Worm (Caenorhabditis elegans) whole organism, late embryonic: Measurements from ENCODE around the gene cyp-35B3.

ENCODE experiments used
- F13H6.1 ChIP-seq: sonication (generic microtip); optimal IDR thresholded peaks from 2 replicates; lab custom pipeline; 2016; ENCODE audit warnings: missing genetic modification characterization, missing compliant biosample characterization
- hlh-6 ChIP-seq: sonication (generic microtip); optimal IDR thresholded peaks from 2 replicates; lab custom pipeline; 2016; ENCODE audit warnings: missing genotype, missing genetic modification characterization, missing compliant biosample characterization
- nhr-232 ChIP-seq: sonication (generic microtip); optimal IDR thresholded peaks from 2 replicates; lab custom pipeline; 2016; ENCODE audit warnings: missing genetic modification characterization, missing compliant biosample characterization
- pax-1 ChIP-seq: fragments of 150-350 bp; optimal IDR thresholded peaks from 2 replicates; lab custom pipeline; 2014; ENCODE audit warnings: missing biosample characterization, missing genetic modification characterization
- ref-2 ChIP-seq: sonication (generic microtip); optimal IDR thresholded peaks from 2 replicates; lab custom pipeline; 2016; ENCODE audit warnings: missing genetic modification characterization, missing compliant biosample characterization
- sdc-2 ChIP-seq: sonication (generic microtip); optimal IDR thresholded peaks from 2 replicates; lab custom pipeline; 2016; ENCODE audit warnings: missing genotype, missing genetic modification characterization, missing compliant biosample characterization
- ttx-3 ChIP-seq: sonication (generic microtip); optimal IDR thresholded peaks from 2 replicates; lab custom pipeline; 2016; ENCODE audit warnings: missing genetic modification reagents, missing genetic modification characterization, missing compliant biosample characterization
- ztf-16 ChIP-seq: sonication (generic microtip); optimal IDR thresholded peaks from 2 replicates; lab custom pipeline; 2017; ENCODE audit warnings: missing genetic modification characterization, missing compliant biosample characterization

DNA sequence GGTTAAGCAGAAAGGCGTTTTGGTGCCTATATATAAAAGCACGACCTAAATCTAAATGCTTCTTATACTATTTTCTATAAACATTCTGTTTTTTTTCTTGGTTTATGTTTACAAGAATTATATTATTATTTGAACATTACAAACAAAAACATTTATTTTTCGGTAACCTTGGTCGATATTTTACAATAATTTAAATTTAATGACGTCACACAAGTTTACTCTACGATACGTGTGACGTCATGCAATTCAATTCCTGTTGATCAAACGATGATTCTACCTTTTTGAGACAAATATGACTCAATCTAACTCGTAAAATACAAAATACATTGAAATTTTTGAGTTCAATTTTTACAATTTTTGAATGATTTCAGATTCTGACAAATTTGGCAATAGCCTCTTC is 49.1 kb upstream of the cyp-35B3 start:
- TF ChIP-seq ref-2 (no peak), F13H6.1 (no peak), ztf-16 (no peak), ttx-3 (tag; lab: Kevin White, UChicago) (no peak), pax-1 (tag; lab: Kevin White, UChicago) (no peak), hlh-6 (tag; lab: Kevin White, UChicago) (no peak), nhr-232 (tag; lab: Kevin White, UChicago) (no peak), sdc-2 (tag; lab: Kevin White, UChicago) (no peak)
